Worm (Caenorhabditis elegans) whole organism, midembryonic: ENCODE results near the gene B0334.13.

Experiments
- cog-1 ChIP-seq: sonication (generic microtip); optimal IDR thresholded peaks from 2 replicates; lab custom pipeline; 2016; ENCODE audit warnings: missing genetic modification characterization, missing compliant biosample characterization
- flt-1 ChIP-seq: fragments of 200-800 bp; sonication (Bioruptor generic); IDR thresholded peaks from 2 replicates; pipeline ENCODE4 v1.3.6; 2022; ENCODE audit warnings: missing genetic modification characterization, missing compliant biosample characterization
- klf-2 ChIP-seq: fragments of 200-800 bp; sonication (Bioruptor generic); conservative IDR thresholded peaks from 2 replicates; pipeline ENCODE4 v1.3.6; 2022; ENCODE audit warnings: missing genetic modification reagents, missing genetic modification characterization, missing compliant biosample characterization
- med-1 ChIP-seq: sonication (generic microtip); optimal IDR thresholded peaks from 2 replicates; lab custom pipeline; 2017; ENCODE audit warnings: missing genetic modification characterization, mild to moderate bottlenecking, missing compliant biosample characterization, antibody characterized with exemption, missing genetic modification reagents; ENCODE audit not compliant: insufficient read depth
- ztf-29 ChIP-seq: fragments of 200-800 bp; sonication (Bioruptor generic); IDR thresholded peaks from 2 replicates; pipeline ENCODE4 v1.3.6; 2022; ENCODE audit warnings: missing genetic modification reagents, missing genetic modification characterization, missing compliant biosample characterization

- TF ChIP-seq klf-2 (GFP tag; lab: Robert Waterston, UW) (no peak), cog-1 (tag; lab: Kevin White, UChicago) (no peak), ztf-29 (no peak), flt-1 (GFP tag; lab: Robert Waterston, UW) (no peak), med-1 (GFP tag; lab: Kevin White, UChicago) (no peak)
Observed at ce11 chrII:11451738-11452137, 36.4 kb upstream of the B0334.13 start.
